Fruit fly (Drosophila melanogaster) whole organism, embryonic: ENCODE data around the gene CG12974.

Experiments
- B-H1 ChIP-seq: fragments of 200-800 bp; sonication (Bioruptor generic); IDR thresholded peaks from 3 replicates; pipeline ENCODE4 v1.3.6; 2022; ENCODE audit warnings: missing biosample characterization, missing genetic modification characterization
- BEAF-32 ChIP-seq: fragments of 200-800 bp; sonication (Bioruptor generic); optimal IDR thresholded peaks from 3 replicates; lab custom pipeline; 2017; ENCODE audit warnings: missing biosample characterization, missing genetic modification characterization, mild to moderate bottlenecking, moderate library complexity, missing genetic modification reagents
- Blimp-1 ChIP-seq: fragments of 200-800 bp; sonication (Bioruptor generic); optimal IDR thresholded peaks from 3 replicates; lab custom pipeline; 2018; ENCODE audit warnings: missing biosample characterization, missing genetic modification characterization, mild to moderate bottlenecking, moderate library complexity, missing genetic modification reagents
- CG10321 ChIP-seq: fragments of 200-800 bp; sonication (Bioruptor generic); IDR thresholded peaks from 2 replicates; pipeline ENCODE4 v1.3.6; 2022; ENCODE audit warnings: missing biosample characterization, missing genetic modification characterization
- CG11560 ChIP-seq: fragments of 200-800 bp; sonication (Bioruptor generic); IDR thresholded peaks from 3 replicates; pipeline ENCODE4 v1.3.6; 2022; ENCODE audit warnings: missing biosample characterization, missing genetic modification characterization
- CG11696 ChIP-seq: fragments of 200-800 bp; sonication (Bioruptor generic); IDR thresholded peaks from 2 replicates; pipeline ENCODE4 v1.3.6; 2022; ENCODE audit warnings: missing biosample characterization, missing genetic modification characterization
- CG12155 ChIP-seq: fragments of 200-800 bp; sonication (Bioruptor generic); optimal IDR thresholded peaks from 3 replicates; lab custom pipeline; 2016; ENCODE audit warnings: missing biosample characterization, missing genetic modification characterization
- CG13424 ChIP-seq: fragments of 200-800 bp; sonication (Bioruptor generic); optimal IDR thresholded peaks from 2 replicates; lab custom pipeline; 2019; ENCODE audit warnings: missing biosample characterization, mild to moderate bottlenecking, missing genetic modification characterization, moderate library complexity
- CG13624 ChIP-seq: fragments of 200-800 bp; sonication (Bioruptor generic); optimal IDR thresholded peaks from 2 replicates; lab custom pipeline; 2016; ENCODE audit warnings: missing biosample characterization, missing genetic modification characterization
- CG15601 ChIP-seq: fragments of 200-800 bp; sonication (Bioruptor generic); optimal IDR thresholded peaks from 3 replicates; lab custom pipeline; 2019; ENCODE audit warnings: missing biosample characterization, mild to moderate bottlenecking, missing genetic modification characterization, moderate library complexity
- CG1792 ChIP-seq: fragments of 200-800 bp; sonication (Bioruptor generic); optimal IDR thresholded peaks from 2 replicates; lab custom pipeline; 2016; ENCODE audit warnings: missing biosample characterization, missing genetic modification characterization
- CG18262 ChIP-seq: fragments of 200-800 bp; optimal IDR thresholded peaks from 3 replicates; lab custom pipeline; 2019; ENCODE audit warnings: missing biosample characterization, mild to moderate bottlenecking, missing genetic modification characterization, moderate library complexity
- CG2116 ChIP-seq: fragments of 200-800 bp; sonication (Bioruptor generic); optimal IDR thresholded peaks from 3 replicates; lab custom pipeline; 2018; ENCODE audit warnings: missing biosample characterization, mild to moderate bottlenecking, missing genetic modification characterization
- CG2678 ChIP-seq: fragments of 200-800 bp; sonication (Bioruptor generic); optimal IDR thresholded peaks from 3 replicates; lab custom pipeline; 2019; ENCODE audit warnings: missing biosample characterization, mild to moderate bottlenecking, missing genetic modification characterization, moderate library complexity
- CG2712 ChIP-seq: fragments of 200-800 bp; optimal IDR thresholded peaks from 3 replicates; lab custom pipeline; 2019; ENCODE audit warnings: missing biosample characterization, mild to moderate bottlenecking, missing genetic modification characterization, moderate library complexity
- CG32772 ChIP-seq: fragments of 200-800 bp; sonication (Bioruptor generic); IDR thresholded peaks from 2 replicates; pipeline ENCODE4 v1.3.6; 2022; ENCODE audit warnings: missing biosample characterization, missing genetic modification characterization
- CG6654 ChIP-seq: fragments of 200-800 bp; sonication (Bioruptor generic); optimal IDR thresholded peaks from 2 replicates; lab custom pipeline; 2017; ENCODE audit warnings: missing biosample characterization, mild to moderate bottlenecking, missing genetic modification characterization
- CG7963 ChIP-seq: fragments of 200-800 bp; sonication (Bioruptor generic); IDR thresholded peaks from 3 replicates; pipeline ENCODE4 v1.3.6; 2022; ENCODE audit warnings: missing biosample characterization, missing genetic modification characterization; ENCODE audit not compliant: partially characterized antibody
- CG7987 ChIP-seq: fragments of 200-800 bp; sonication (Bioruptor generic); optimal IDR thresholded peaks from 2 replicates; lab custom pipeline; 2018; ENCODE audit warnings: missing biosample characterization, mild to moderate bottlenecking, missing genetic modification characterization, moderate library complexity
- CG8290 ChIP-seq, 3 experiments: fragments of 200-800 bp; sonication (Bioruptor generic); optimal IDR thresholded peaks; 2 replicates each; lab custom pipeline; 2016 to 2019; ENCODE audit warnings: missing biosample characterization in 3 of 3, missing genetic modification characterization in 3 of 3, mild to moderate bottlenecking in 2 of 3, moderate library complexity in 1 of 3
- CTCF ChIP-seq: fragments of 200-800 bp; sonication (Bioruptor generic); optimal IDR thresholded peaks from 2 replicates; lab custom pipeline; 2017; ENCODE audit warnings: missing biosample characterization, mild to moderate bottlenecking, missing genetic modification characterization, moderate library complexity
- Dfd ChIP-seq, 2 experiments: fragments of >200 bp; optimal IDR thresholded peaks; 2 replicates each; lab custom pipeline; 2017; ENCODE audit warnings: missing biosample characterization in 2 of 2, missing genetic modification characterization in 2 of 2
- Dll ChIP-seq: fragments of 200-800 bp; sonication (Bioruptor generic); IDR thresholded peaks from 4 replicates; pipeline ENCODE4 v1.3.6; 2022; ENCODE audit warnings: missing biosample characterization, missing genetic modification characterization; ENCODE audit not compliant: partially characterized antibody
- Dp ChIP-seq: fragments of 200-800 bp; sonication (Bioruptor generic); optimal IDR thresholded peaks from 2 replicates; lab custom pipeline; 2018; ENCODE audit warnings: missing biosample characterization, mild to moderate bottlenecking, missing genetic modification characterization, moderate library complexity
- Dref ChIP-seq: fragments of 200-800 bp; sonication (Bioruptor generic); IDR thresholded peaks from 2 replicates; pipeline ENCODE4 v1.3.6; 2022; ENCODE audit warnings: missing biosample characterization, missing genetic modification characterization
- E2f1 ChIP-seq: fragments of 200-800 bp; sonication (Bioruptor generic); IDR thresholded peaks from 2 replicates; pipeline ENCODE4 v1.3.6; 2022; ENCODE audit warnings: missing biosample characterization, missing genetic modification characterization
- Kr ChIP-seq: fragments of 200-800 bp; sonication (Bioruptor generic); optimal IDR thresholded peaks from 2 replicates; lab custom pipeline; 2017; ENCODE audit warnings: missing biosample characterization, mild to moderate bottlenecking, missing genetic modification characterization
- MESR4 ChIP-seq: fragments of 200-800 bp; sonication (Bioruptor generic); optimal IDR thresholded peaks from 2 replicates; lab custom pipeline; 2018; ENCODE audit warnings: missing biosample characterization, mild to moderate bottlenecking, missing genetic modification characterization, moderate library complexity
- MTF-1 ChIP-seq: fragments of 200-800 bp; sonication (Bioruptor generic); optimal IDR thresholded peaks from 2 replicates; lab custom pipeline; 2018; ENCODE audit warnings: missing biosample characterization, mild to moderate bottlenecking, missing genetic modification characterization, borderline replicate concordance
- NFAT ChIP-seq: fragments of 200-800 bp; sonication (Bioruptor generic); IDR thresholded peaks from 2 replicates; pipeline ENCODE4 v1.3.6; 2022; ENCODE audit warnings: missing biosample characterization, missing genetic modification characterization
- Sin3A ChIP-seq: fragments of >200 bp; optimal IDR thresholded peaks from 2 replicates; lab custom pipeline; 2018
- Sry-δ ChIP-seq: fragments of 200-800 bp; sonication (Bioruptor generic); optimal IDR thresholded peaks from 2 replicates; lab custom pipeline; 2016; ENCODE audit warnings: missing biosample characterization, missing genetic modification characterization
- Taf1 ChIP-seq: fragments of 200-800 bp; sonication (Bioruptor generic); IDR thresholded peaks from 2 replicates; pipeline ENCODE4 v1.3.6; 2022; ENCODE audit warnings: missing biosample characterization, missing genetic modification characterization
- YL-1 ChIP-seq: fragments of 200-800 bp; sonication (Bioruptor generic); optimal IDR thresholded peaks from 3 replicates; lab custom pipeline; 2017; ENCODE audit warnings: missing biosample characterization, mild to moderate bottlenecking, missing genetic modification characterization
- amos ChIP-seq: fragments of 200-800 bp; sonication (Bioruptor generic); IDR thresholded peaks from 2 replicates; pipeline ENCODE4 v1.3.6; 2022; ENCODE audit warnings: missing biosample characterization, missing genetic modification characterization; ENCODE audit not compliant: partially characterized antibody
- chinmo ChIP-seq: fragments of 200-800 bp; sonication (Bioruptor generic); IDR thresholded peaks from 4 replicates; pipeline ENCODE4 v1.3.6; 2022; ENCODE audit warnings: missing biosample characterization, missing genetic modification characterization; ENCODE audit not compliant: partially characterized antibody
- dmrt11E ChIP-seq: fragments of 200-800 bp; sonication (Bioruptor generic); optimal IDR thresholded peaks from 3 replicates; lab custom pipeline; 2018; ENCODE audit warnings: missing biosample characterization, mild to moderate bottlenecking, missing genetic modification characterization, moderate library complexity
- ind ChIP-seq: fragments of 200-800 bp; sonication (Bioruptor generic); optimal IDR thresholded peaks from 3 replicates; lab custom pipeline; 2016; ENCODE audit warnings: missing biosample characterization, missing genetic modification characterization
- knrl ChIP-seq: fragments of 200-800 bp; sonication (Bioruptor generic); IDR thresholded peaks from 3 replicates; pipeline ENCODE4 v1.3.6; 2022; ENCODE audit warnings: missing biosample characterization, missing genetic modification characterization; ENCODE audit not compliant: partially characterized antibody
- luna ChIP-seq: fragments of 200-800 bp; sonication (Bioruptor generic); optimal IDR thresholded peaks from 2 replicates; lab custom pipeline; 2016; ENCODE audit warnings: missing biosample characterization, missing genetic modification characterization
- odd ChIP-seq: fragments of 200-800 bp; sonication (Bioruptor generic); optimal IDR thresholded peaks from 2 replicates; lab custom pipeline; 2017; ENCODE audit warnings: missing biosample characterization, mild to moderate bottlenecking, missing genetic modification characterization
- prd ChIP-seq, 3 experiments: fragments of >200 bp in 2 of 3; fragments of 200-800 bp in 1 of 3; sonication (Bioruptor generic) in 1 of 3; optimal IDR thresholded peaks in 2 of 3; IDR thresholded peaks in 1 of 3; 2 replicates in 2 of 3; 3 replicates in 1 of 3; pipeline versions ENCODE4 v1.3.6 to Lab custom; 2017 to 2022; ENCODE audit warnings: missing biosample characterization in 1 of 3, missing genetic modification characterization in 1 of 3
- sna ChIP-seq: fragments of 200-800 bp; sonication (Bioruptor generic); IDR thresholded peaks from 2 replicates; pipeline ENCODE4 v1.3.6; 2022; ENCODE audit warnings: missing biosample characterization, missing genetic modification characterization; ENCODE audit not compliant: partially characterized antibody
- unc-4 ChIP-seq: fragments of 200-800 bp; sonication (Bioruptor generic); IDR thresholded peaks from 2 replicates; pipeline ENCODE4 v1.3.6; 2022; ENCODE audit warnings: missing biosample characterization, missing genetic modification characterization; ENCODE audit not compliant: partially characterized antibody
- vnd ChIP-seq: fragments of 200-800 bp; sonication (Bioruptor generic); IDR thresholded peaks from 3 replicates; pipeline ENCODE4 v1.3.6; 2022; ENCODE audit warnings: missing biosample characterization, missing genetic modification characterization; ENCODE audit not compliant: partially characterized antibody
- vvl ChIP-seq: fragments of 200-800 bp; sonication (Bioruptor generic); IDR thresholded peaks from 2 replicates; pipeline ENCODE4 v1.3.6; 2022; ENCODE audit warnings: missing biosample characterization, missing genetic modification characterization
- z ChIP-seq: fragments of 200-800 bp; sonication (Bioruptor generic); IDR thresholded peaks from 3 replicates; pipeline ENCODE4 v1.3.6; 2022; ENCODE audit warnings: missing biosample characterization, missing genetic modification characterization

Gene CG12974

DNA sequence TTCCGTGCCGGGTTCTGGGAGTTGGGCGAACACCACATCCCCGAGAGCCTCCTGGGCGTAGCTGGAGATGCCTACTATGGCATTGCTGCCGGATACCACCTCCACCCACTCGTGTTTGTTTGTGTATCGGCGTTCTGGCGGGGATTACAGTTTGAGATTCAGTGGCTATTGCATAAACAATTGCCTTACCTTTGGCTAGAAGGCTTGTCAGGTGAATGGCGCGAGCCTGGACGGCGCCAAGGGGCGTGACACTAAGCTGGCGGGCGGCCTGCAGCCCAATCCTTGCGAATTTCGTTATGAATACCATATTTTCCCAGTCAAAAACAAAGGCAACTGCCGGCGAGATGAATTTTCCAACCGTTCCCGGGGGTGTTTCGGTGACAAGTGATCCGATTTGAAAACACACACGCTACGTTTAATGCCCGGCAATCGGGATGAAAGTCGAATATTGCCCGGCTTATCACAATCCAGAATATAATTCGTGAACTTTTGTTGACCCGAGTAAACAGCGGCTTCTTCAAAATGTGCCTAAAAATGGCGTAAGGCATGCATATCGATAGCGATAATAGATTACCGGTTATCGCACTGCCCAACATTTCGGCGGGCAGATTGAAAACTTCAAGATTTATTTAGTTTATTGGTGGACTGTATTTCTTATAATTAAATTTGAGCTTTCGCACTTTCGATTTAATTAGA lies 4.6 kb downstream of the CG12974 start, which contains the start of gene ppl (continued):
- no peak for TF ChIP-seq CG32772 (GFP tag; lab: Robert Waterston, UW)
- TF ChIP-seq sna (GFP tag; lab: Robert Waterston, UW): peak; percentile 66
- TF ChIP-seq vnd (GFP tag; lab: Robert Waterston, UW): peak; percentile 48; the same call in 2 of the 3 replicates
- TF ChIP-seq Sry-δ (GFP tag; lab: Kevin White, UChicago): peak; percentile 77
- peak; percentile 63; the same call in 2 of the 4 replicates for TF ChIP-seq Dll (GFP tag; lab: Robert Waterston, UW)
- TF ChIP-seq E2f1 (GFP tag; lab: Robert Waterston, UW): no peak
- TF ChIP-seq YL-1 (GFP tag; lab: Kevin White, UChicago): peak; percentile 56
- TF ChIP-seq B-H1 (GFP tag; lab: Robert Waterston, UW): no peak
- no peak for TF ChIP-seq CG8290 (GFP tag; optimal IDR thresholded peaks at IDR 0.05; lab: Kevin White, UChicago)
- peak in 1 of 2 experiments; percentile 54 for TF ChIP-seq CG8290 (tag; optimal IDR thresholded peaks at IDR 0.05; lab: Kevin White, UChicago)
- peak; percentile 5 for TF ChIP-seq CG13624
- TF ChIP-seq CG7987 (GFP tag; lab: Kevin White, UChicago): peak; percentile 47
- TF ChIP-seq luna: no peak
- peak; percentile 91 for TF ChIP-seq Dp (GFP tag; lab: Kevin White, UChicago)
- peak; percentile 31; the same call in 1 of the 2 replicates for TF ChIP-seq vvl (GFP tag; lab: Robert Waterston, UW)
- TF ChIP-seq CG6654 (GFP tag; lab: Kevin White, UChicago): peak; percentile 97
- peak; percentile 1 for TF ChIP-seq CG2678 (tag; lab: Kevin White, UChicago)
- TF ChIP-seq chinmo (GFP tag; lab: Robert Waterston, UW): 0 out of 4 replicates have a peak, but pooled peaks have one; percentile 42
- peak; percentile 17 for TF ChIP-seq MTF-1 (GFP tag; lab: Kevin White, UChicago)
- no peak for TF ChIP-seq ind (GFP tag; lab: Kevin White, UChicago)
- no peak for TF ChIP-seq CG11560
- 0 out of 3 replicates have a peak, but pooled peaks have one; percentile 21 for TF ChIP-seq knrl
- TF ChIP-seq amos (GFP tag; lab: Robert Waterston, UW): peak; percentile 60; the same call in 1 of the 2 replicates
- TF ChIP-seq Taf1: no peak
- 0 out of 3 replicates have a peak, but pooled peaks have one; percentile 20 for TF ChIP-seq z (GFP tag; lab: Robert Waterston, UW)
- TF ChIP-seq CTCF: peak; percentile 4
- no peak for TF ChIP-seq Blimp-1 (GFP tag; lab: Kevin White, UChicago)
- peak; percentile 21; the same call in 1 of the 2 replicates for TF ChIP-seq NFAT (GFP tag; lab: Robert Waterston, UW)
- peak; percentile 71 for TF ChIP-seq CG2116 (GFP tag; lab: Kevin White, UChicago)
- no peak for TF ChIP-seq CG1792
- peak; percentile 61 for TF ChIP-seq BEAF-32 (GFP tag; lab: Kevin White, UChicago)
- TF ChIP-seq odd (GFP tag; lab: Kevin White, UChicago): peak; percentile 0
- peak; percentile 57 for TF ChIP-seq unc-4 (GFP tag; lab: Robert Waterston, UW)
- TF ChIP-seq Sin3A: peak; percentile 28
- TF ChIP-seq CG2712: peak; percentile 17
- peak; percentile 5 for TF ChIP-seq CG13424 (tag; lab: Kevin White, UChicago)
- no peak for TF ChIP-seq CG10321 (GFP tag; lab: Robert Waterston, UW)
- no peak for TF ChIP-seq dmrt11E
- no peak for TF ChIP-seq Dfd (GFP tag; optimal IDR thresholded peaks at IDR 0.05; lab: Kevin White, UChicago)
- TF ChIP-seq CG7963: 0 out of 3 replicates have a peak, but pooled peaks have one; percentile 30
- TF ChIP-seq CG11696: no peak
- TF ChIP-seq Kr (GFP tag; lab: Kevin White, UChicago): no peak
- peak; percentile 83 for TF ChIP-seq Dref (GFP tag; lab: Robert Waterston, UW)
- TF ChIP-seq CG15601: peak; percentile 7
- peak; percentile 42 for TF ChIP-seq MESR4 (GFP tag; lab: Kevin White, UChicago)
- no peak for TF ChIP-seq CG12155 (GFP tag; lab: Kevin White, UChicago)
- TF ChIP-seq prd (optimal IDR thresholded peaks at IDR 0.05; lab: Kevin White, UChicago): no peak
- no peak for TF ChIP-seq prd (GFP tag; IDR thresholded peaks at IDR 0.05; lab: Robert Waterston, UW)
- TF ChIP-seq CG18262: no peak
